Worm (Caenorhabditis elegans) whole organism, L1 larva: ENCODE measurements around the gene T05E12.9.

Source experiments
- ces-1 ChIP-seq: fragments of 150-350 bp; optimal IDR thresholded peaks from 2 replicates; lab custom pipeline; 2014; ENCODE audit warnings: missing biosample characterization, missing genetic modification reagents, missing genetic modification characterization
- dpl-1 ChIP-seq, 3 experiments: fragments of 150-350 bp in 2 of 3; sonication (generic microtip) in 1 of 3; optimal IDR thresholded peaks; 2 replicates each; lab custom pipeline; 2014 to 2017; ENCODE audit warnings: missing biosample characterization in 3 of 3, missing genetic modification characterization in 3 of 3, missing genetic modification reagents in 3 of 3
- egl-27 ChIP-seq, 2 experiments: fragments of 150-350 bp in 1 of 2; sonication (generic microtip); optimal IDR thresholded peaks; 3 replicates each; lab custom pipeline; 2017 to 2018; ENCODE audit warnings: missing biosample characterization in 2 of 2, missing genetic modification characterization in 2 of 2, missing genetic modification reagents in 2 of 2
- snu-23 ChIP-seq: sonication (generic microtip); optimal IDR thresholded peaks from 2 replicates; lab custom pipeline; 2016; ENCODE audit warnings: missing genetic modification characterization, missing compliant biosample characterization
- sox-4 ChIP-seq: sonication (generic microtip); optimal IDR thresholded peaks from 2 replicates; lab custom pipeline; 2016; ENCODE audit warnings: missing genetic modification characterization, missing compliant biosample characterization

T05E12.9 gene

DNA sequence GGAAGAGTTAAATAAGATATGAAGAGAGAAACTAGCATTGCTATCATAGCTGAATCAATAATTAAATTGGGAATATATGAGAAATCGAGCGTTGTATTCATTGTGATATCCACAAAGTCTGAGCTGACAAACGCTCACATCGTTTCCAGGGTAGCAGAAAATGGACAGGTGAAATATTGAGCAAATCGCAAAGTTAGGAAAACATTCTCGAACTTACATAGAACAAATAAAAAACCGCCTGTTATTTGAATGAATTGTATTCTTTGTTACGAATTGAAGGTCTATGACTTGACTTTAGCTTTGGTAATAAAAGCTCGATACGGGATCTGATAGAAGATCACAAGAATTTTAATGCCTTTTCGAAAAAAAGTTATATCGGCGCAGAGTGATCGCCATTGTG, 46.8 kb downstream of the T05E12.9 start, which contains the start of gene srz-94:
Gene srz-94, minus strand, starts transcription at position 101 of the 400 bp plus-strand sequence.
- TF ChIP-seq dpl-1 (GFP tag; optimal IDR thresholded peaks at IDR 0.05; lab: Kevin White, UChicago) (no peak), egl-27 (tag; optimal IDR thresholded peaks at IDR 0.05; lab: Kevin White, UChicago) (no peak), sox-4 (tag; lab: Kevin White, UChicago) (no peak), snu-23 (GFP tag; lab: Kevin White, UChicago) (no peak), ces-1 (GFP tag; lab: Kevin White, UChicago) (no peak)
